Worm (Caenorhabditis elegans): ENCODE results near the gene F58H1.3.

DNA sequence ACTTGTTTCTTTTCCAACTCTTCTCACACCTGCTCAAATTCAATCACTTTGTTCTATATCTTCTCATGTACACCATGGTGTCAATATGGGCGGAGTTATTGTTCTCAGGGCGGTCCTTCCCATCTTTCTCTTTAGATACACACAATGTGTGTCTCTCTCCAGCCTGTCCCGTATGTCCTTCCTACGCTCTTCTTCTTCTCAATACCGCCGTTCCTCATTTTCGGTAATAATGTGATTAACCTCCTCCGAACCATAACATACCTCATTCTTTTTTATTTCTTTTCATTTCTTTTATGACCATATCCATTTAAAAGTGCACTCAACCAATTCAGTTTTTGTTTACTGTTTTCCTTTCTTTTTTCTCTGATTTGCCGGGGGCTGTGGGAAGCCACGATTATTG, 21.8 kb downstream of the F58H1.3 start:
- TF ChIP-seq ama-1 (optimal IDR thresholded peaks at IDR 0.05) (no peak), hnd-1 (tag; optimal IDR thresholded peaks at IDR 0.05) (no peak), hmbx-1 (tag; optimal IDR thresholded peaks at IDR 0.05) (no peak), pes-1 (GFP tag; IDR thresholded peaks at IDR 0.05) (no peak), tbx-11 (GFP tag; IDR thresholded peaks at IDR 0.05) (no peak)

Measured in whole organism, early embryonic.